Fruit fly (Drosophila melanogaster): ENCODE measurements around the gene pkaap.

dm6 chr2L:16329102-16329520 lies 41.0 kb downstream of the pkaap start, which contains the start of gene mRpL4:
- TF ChIP-seq net (GFP tag; optimal IDR thresholded peaks at IDR 0.05) (no peak), dac (GFP tag; optimal IDR thresholded peaks at IDR 0.05) (no peak), Gug (GFP tag; IDR thresholded peaks at IDR 0.05) (no peak; the same call in 1 of the 2 replicates), CG3919 (GFP tag; optimal IDR thresholded peaks at IDR 0.05) (no peak), CG6163 (GFP tag; IDR thresholded peaks at IDR 0.05) (no peak), Eip75B (GFP tag; optimal IDR thresholded peaks at IDR 0.05) (no peak), Hr38 (GFP tag; optimal IDR thresholded peaks at IDR 0.05) (peak; percentile 11), CG6276 (GFP tag; optimal IDR thresholded peaks at IDR 0.05) (no peak), CG32006 (GFP tag; optimal IDR thresholded peaks at IDR 0.05) (no peak), CG16779 (tag; optimal IDR thresholded peaks at IDR 0.05) (no peak), CG15336 (GFP tag; IDR thresholded peaks at IDR 0.05) (no peak), Sox102F (GFP tag; optimal IDR thresholded peaks at IDR 0.05) (no peak)
